Fruit fly (Drosophila melanogaster) whole organism, adult: ENCODE data around the gene CG31957.

Experiments used
- CG11617 ChIP-seq: fragments of 200-800 bp; sonication (Bioruptor generic); optimal IDR thresholded peaks from 2 replicates; lab custom pipeline; 2017; ENCODE audit warnings: mild to moderate bottlenecking, missing biosample characterization, missing genetic modification reagents, missing genetic modification characterization
- CG12768 ChIP-seq: fragments of 200-800 bp; sonication (Bioruptor generic); optimal IDR thresholded peaks from 2 replicates; lab custom pipeline; 2017; ENCODE audit warnings: missing biosample characterization, missing genetic modification characterization, mild to moderate bottlenecking, moderate library complexity, missing genetic modification reagents
- CG14711 ChIP-seq: fragments of 200-800 bp; sonication (Bioruptor generic); optimal IDR thresholded peaks from 2 replicates; lab custom pipeline; 2018; ENCODE audit warnings: missing biosample characterization, mild to moderate bottlenecking, missing genetic modification characterization, moderate library complexity
- CG1620 ChIP-seq: fragments of 200-800 bp; sonication (Bioruptor generic); optimal IDR thresholded peaks from 2 replicates; lab custom pipeline; 2016; ENCODE audit warnings: missing biosample characterization, missing genetic modification characterization
- CG33017 ChIP-seq: fragments of 200-800 bp; sonication (Bioruptor generic); optimal IDR thresholded peaks from 2 replicates; lab custom pipeline; 2018; ENCODE audit warnings: missing biosample characterization, mild to moderate bottlenecking, missing genetic modification characterization, moderate library complexity
- CG5204 ChIP-seq: fragments of 200-800 bp; sonication (Bioruptor generic); optimal IDR thresholded peaks from 2 replicates; lab custom pipeline; 2016; ENCODE audit warnings: missing biosample characterization, missing genetic modification characterization
- CG7045 ChIP-seq: fragments of 200-800 bp; sonication (Bioruptor generic); optimal IDR thresholded peaks from 2 replicates; lab custom pipeline; 2017; ENCODE audit warnings: missing biosample characterization, mild to moderate bottlenecking, missing genetic modification characterization
- CG7101 ChIP-seq: fragments of 200-800 bp; sonication (Bioruptor generic); optimal IDR thresholded peaks from 2 replicates; lab custom pipeline; 2018; ENCODE audit warnings: missing biosample characterization, mild to moderate bottlenecking, missing genetic modification characterization, moderate library complexity
- Clk ChIP-seq: fragments of 200-800 bp; sonication (Bioruptor generic); optimal IDR thresholded peaks from 2 replicates; lab custom pipeline; 2017; ENCODE audit warnings: missing biosample characterization, missing genetic modification characterization
- Crg-1 ChIP-seq: fragments of 200-800 bp; sonication (Bioruptor generic); optimal IDR thresholded peaks from 2 replicates; lab custom pipeline; 2016; ENCODE audit warnings: missing biosample characterization, missing genetic modification characterization
- Hr96 ChIP-seq: fragments of 200-800 bp; sonication (Bioruptor generic); optimal IDR thresholded peaks from 2 replicates; lab custom pipeline; 2016; ENCODE audit warnings: missing biosample characterization, missing genetic modification characterization
- Mnt ChIP-seq: fragments of 200-800 bp; sonication (Bioruptor generic); optimal IDR thresholded peaks from 2 replicates; lab custom pipeline; 2016; ENCODE audit warnings: missing biosample characterization, mild to moderate bottlenecking, missing genetic modification characterization
- bab1 ChIP-seq: fragments of 200-800 bp; sonication (Bioruptor generic); optimal IDR thresholded peaks from 3 replicates; lab custom pipeline; 2019; ENCODE audit warnings: missing biosample characterization, mild to moderate bottlenecking, missing genetic modification characterization, moderate library complexity
- cic ChIP-seq: fragments of 200-800 bp; sonication (Bioruptor generic); optimal IDR thresholded peaks from 2 replicates; lab custom pipeline; 2017; ENCODE audit warnings: missing biosample characterization, mild to moderate bottlenecking, missing genetic modification characterization, moderate library complexity
- cnc ChIP-seq, 2 experiments: fragments of >200 bp; optimal IDR thresholded peaks; 2 replicates each; lab custom pipeline; 2017
- kay ChIP-seq: fragments of 200-800 bp; sonication (Bioruptor generic); peaks from one replicate; lab custom pipeline; 2016; ENCODE audit warnings: missing biosample characterization, missing genetic modification characterization, borderline replicate concordance
- ovo ChIP-seq: fragments of 200-800 bp; sonication (Bioruptor generic); optimal IDR thresholded peaks from 2 replicates; lab custom pipeline; 2016; ENCODE audit warnings: missing biosample characterization, missing genetic modification characterization
- pad ChIP-seq: fragments of 200-800 bp; sonication (Bioruptor generic); optimal IDR thresholded peaks from 3 replicates; lab custom pipeline; 2017; ENCODE audit warnings: missing biosample characterization, missing genetic modification characterization, mild to moderate bottlenecking, moderate library complexity, missing genetic modification reagents
- tj ChIP-seq: fragments of 200-800 bp; sonication (Bioruptor generic); optimal IDR thresholded peaks from 3 replicates; lab custom pipeline; 2017; ENCODE audit warnings: missing biosample characterization, mild to moderate bottlenecking, missing genetic modification characterization, moderate library complexity
- toe ChIP-seq: fragments of 200-800 bp; sonication (Bioruptor generic); optimal IDR thresholded peaks from 2 replicates; lab custom pipeline; 2016; ENCODE audit warnings: missing biosample characterization, missing genetic modification characterization

The CG31957 gene

DNA sequence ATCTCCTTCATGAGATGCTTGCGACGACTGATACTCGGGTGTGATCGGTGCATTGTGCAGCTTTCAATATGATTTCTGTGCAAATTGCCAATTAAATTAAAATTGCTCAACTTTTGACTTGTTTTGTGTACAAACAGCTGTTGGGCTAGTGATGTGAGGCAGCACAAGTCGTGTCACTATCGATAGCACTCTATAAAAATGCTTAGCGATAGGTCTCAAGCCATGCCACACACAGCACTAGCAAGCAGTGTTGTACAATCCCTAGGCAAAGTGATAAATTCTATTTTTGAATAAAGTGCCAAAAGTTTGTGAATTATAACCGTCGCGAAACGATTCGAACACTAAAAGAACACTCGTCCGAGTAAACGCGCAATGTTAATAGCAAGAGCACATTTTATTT is at the start of gene CG31957:
CG31957 (minus strand) TSS at position 176 of the 400 bp plus-strand sequence.
- TF ChIP-seq pad (GFP tag; lab: Kevin White, UChicago): peak; percentile 35
- peak; percentile 13 for TF ChIP-seq CG12768 (GFP tag; lab: Kevin White, UChicago)
- peak; percentile 23 for TF ChIP-seq ovo (GFP tag; lab: Kevin White, UChicago)
- TF ChIP-seq kay: no peak
- TF ChIP-seq Hr96 (GFP tag; lab: Kevin White, UChicago): peak; percentile 61
- peak; percentile 38 for TF ChIP-seq CG14711 (tag; lab: Kevin White, UChicago)
- no peak for TF ChIP-seq cnc (optimal IDR thresholded peaks at IDR 0.05; lab: Kevin White, UChicago)
- no peak for TF ChIP-seq tj (GFP tag; lab: Kevin White, UChicago)
- TF ChIP-seq CG33017: peak; percentile 35
- peak; percentile 34 for TF ChIP-seq bab1 (GFP tag; lab: Kevin White, UChicago)
- TF ChIP-seq Crg-1 (GFP tag; lab: Kevin White, UChicago): peak; percentile 82
- TF ChIP-seq CG11617: no peak
- TF ChIP-seq cic (GFP tag; lab: Kevin White, UChicago): no peak
- TF ChIP-seq Mnt (GFP tag; lab: Kevin White, UChicago): peak; percentile 73
- peak; percentile 69 for TF ChIP-seq CG7101 (tag; lab: Kevin White, UChicago)
- TF ChIP-seq Clk: no peak
- peak; percentile 74 for TF ChIP-seq toe
- TF ChIP-seq CG1620 (GFP tag; lab: Kevin White, UChicago): peak; percentile 77
- no peak for TF ChIP-seq CG7045
- no peak for TF ChIP-seq CG5204 (GFP tag; lab: Kevin White, UChicago)

DNA sequence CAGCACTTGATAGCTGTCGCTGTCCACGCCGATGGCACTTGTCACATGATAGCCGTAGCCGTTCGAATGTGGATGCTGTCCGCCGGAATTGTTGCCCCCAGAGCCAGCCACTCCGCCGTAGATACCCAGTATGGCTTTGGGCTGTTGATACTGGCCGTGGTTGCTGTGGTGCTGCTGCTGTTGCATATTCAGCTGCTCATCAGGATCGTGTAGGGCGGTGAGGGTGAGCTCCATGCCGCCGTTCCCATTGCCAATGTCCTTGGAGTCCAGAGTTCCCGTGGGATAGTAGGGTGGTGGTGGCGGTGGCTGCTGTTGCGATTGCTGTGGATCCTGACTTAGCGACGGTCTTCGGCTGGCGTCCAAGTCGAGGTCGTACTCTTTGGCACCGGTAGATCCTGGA is 44.6 kb upstream of the CG31957 start:
- no peak for TF ChIP-seq CG7101 (tag; lab: Kevin White, UChicago)
- no peak for TF ChIP-seq CG33017
- no peak for TF ChIP-seq CG7045
- no peak for TF ChIP-seq CG14711 (tag; lab: Kevin White, UChicago)
- no peak for TF ChIP-seq Mnt (GFP tag; lab: Kevin White, UChicago)
- no peak for TF ChIP-seq toe
- TF ChIP-seq Crg-1 (GFP tag; lab: Kevin White, UChicago): no peak
- TF ChIP-seq CG11617: no peak
- no peak for TF ChIP-seq Hr96 (GFP tag; lab: Kevin White, UChicago)

DNA sequence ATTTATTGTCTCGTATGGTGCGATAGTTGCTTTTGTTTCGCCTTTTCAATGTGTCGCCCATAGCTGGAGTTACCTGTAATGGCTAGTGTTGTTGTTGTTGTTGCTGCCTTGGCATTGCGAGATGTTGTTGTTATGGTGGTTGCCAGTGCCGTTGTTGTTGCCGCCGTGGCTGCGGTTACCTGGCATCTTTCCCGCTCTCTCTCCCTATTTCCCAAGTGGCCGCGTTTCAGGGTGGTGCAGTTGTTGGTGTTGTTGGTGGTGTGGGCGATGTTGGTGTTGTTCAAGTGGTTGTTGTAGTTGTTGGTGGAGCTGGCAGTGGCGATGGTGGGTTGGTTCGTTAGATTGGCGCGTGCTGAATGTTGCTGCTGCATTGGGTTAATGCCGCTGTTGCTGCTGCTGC is 42.4 kb upstream of the CG31957 start:
- no peak for TF ChIP-seq pad (GFP tag; lab: Kevin White, UChicago)
- TF ChIP-seq tj (GFP tag; lab: Kevin White, UChicago): no peak
- TF ChIP-seq Clk: no peak
- TF ChIP-seq CG5204 (GFP tag; lab: Kevin White, UChicago): no peak
- no peak for TF ChIP-seq CG14711 (tag; lab: Kevin White, UChicago)
- no peak for TF ChIP-seq toe
- TF ChIP-seq kay: no peak
- no peak for TF ChIP-seq Hr96 (GFP tag; lab: Kevin White, UChicago)

DNA sequence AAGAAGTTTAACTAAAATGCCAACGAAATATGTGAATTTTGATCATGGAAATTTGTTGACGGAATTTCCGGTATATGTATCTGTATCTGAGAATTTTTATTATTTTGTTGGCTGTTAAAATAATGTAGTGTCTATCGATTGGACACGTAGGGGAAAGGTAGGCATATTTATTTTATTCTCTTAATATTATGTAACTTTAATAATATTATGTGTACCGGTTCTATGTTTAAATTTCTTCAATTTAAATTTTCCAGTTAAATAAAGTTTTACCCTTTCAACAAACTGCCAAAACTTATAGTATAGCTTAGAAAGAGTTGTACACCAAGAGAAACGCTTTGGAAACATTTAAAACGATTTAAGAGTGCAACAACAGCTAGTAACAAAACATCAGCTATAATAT is 41.9 kb upstream of the CG31957 start, which contains the start of gene Fpgs2:
Fpgs2 (minus strand) TSS at position 101 of the 400 bp plus-strand sequence.
- no peak for TF ChIP-seq CG14711 (tag; lab: Kevin White, UChicago)
- TF ChIP-seq bab1 (GFP tag; lab: Kevin White, UChicago): no peak
- TF ChIP-seq cic (GFP tag; lab: Kevin White, UChicago): no peak
- TF ChIP-seq Clk: no peak
- TF ChIP-seq pad (GFP tag; lab: Kevin White, UChicago): no peak
- TF ChIP-seq Mnt (GFP tag; lab: Kevin White, UChicago): no peak
- TF ChIP-seq Crg-1 (GFP tag; lab: Kevin White, UChicago): no peak
- no peak for TF ChIP-seq kay
- no peak for TF ChIP-seq cnc (optimal IDR thresholded peaks at IDR 0.05; lab: Kevin White, UChicago)
- no peak for TF ChIP-seq Hr96 (GFP tag; lab: Kevin White, UChicago)
- no peak for TF ChIP-seq CG5204 (GFP tag; lab: Kevin White, UChicago)
- TF ChIP-seq CG11617: no peak
- no peak for TF ChIP-seq CG7045
- TF ChIP-seq CG1620 (GFP tag; lab: Kevin White, UChicago): no peak
- no peak for TF ChIP-seq tj (GFP tag; lab: Kevin White, UChicago)

DNA sequence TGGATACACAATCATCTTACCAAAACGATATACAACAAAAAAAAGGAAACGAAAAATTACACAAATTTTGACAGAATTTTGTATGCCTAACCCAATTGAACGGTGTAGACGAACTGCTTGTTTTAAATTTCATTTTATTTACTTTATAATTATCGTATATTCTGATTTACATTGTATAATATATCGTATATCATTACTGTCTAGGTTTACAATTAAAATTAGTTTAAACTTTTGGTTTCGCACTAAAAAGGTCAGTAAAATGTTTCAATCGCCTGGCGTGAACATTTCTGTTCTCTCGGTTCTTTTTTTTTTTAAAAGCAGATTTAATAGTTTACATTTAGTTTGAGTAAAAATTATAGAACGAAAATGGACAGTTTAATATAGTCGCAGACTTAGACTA is 30.5 kb upstream of the CG31957 start, which contains the start of gene capu:
capu (minus strand) TSS at position 101 of the 400 bp plus-strand sequence.
- TF ChIP-seq CG5204 (GFP tag; lab: Kevin White, UChicago) (no peak), toe (no peak), CG1620 (GFP tag; lab: Kevin White, UChicago) (no peak), cic (GFP tag; lab: Kevin White, UChicago) (no peak), CG7101 (tag; lab: Kevin White, UChicago) (no peak), tj (GFP tag; lab: Kevin White, UChicago) (no peak), ovo (GFP tag; lab: Kevin White, UChicago) (no peak)

DNA sequence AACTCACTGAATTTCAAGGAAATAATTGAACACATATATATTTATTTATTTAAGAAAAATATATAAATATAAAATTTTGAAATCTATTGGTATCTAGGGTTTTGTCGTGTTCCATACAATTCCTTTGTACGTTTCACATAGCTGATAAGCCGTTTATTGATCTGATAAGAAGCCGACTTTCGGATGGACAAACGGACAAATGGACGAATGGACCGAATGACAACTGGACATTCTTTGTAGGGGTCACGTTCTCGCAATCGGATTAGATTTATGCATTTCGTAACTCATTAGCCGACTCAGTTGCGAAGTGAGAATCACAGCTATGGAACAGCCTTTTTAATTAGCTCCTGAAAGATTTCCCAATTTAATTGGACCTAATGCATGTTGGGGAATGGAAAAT is 25.3 kb upstream of the CG31957 start:
- TF ChIP-seq Clk (no peak), CG1620 (GFP tag; lab: Kevin White, UChicago) (no peak), CG12768 (GFP tag; lab: Kevin White, UChicago) (no peak), tj (GFP tag; lab: Kevin White, UChicago) (no peak), cnc (optimal IDR thresholded peaks at IDR 0.05; lab: Kevin White, UChicago) (no peak), toe (no peak), ovo (GFP tag; lab: Kevin White, UChicago) (no peak), CG33017 (no peak), CG5204 (GFP tag; lab: Kevin White, UChicago) (no peak), Mnt (GFP tag; lab: Kevin White, UChicago) (no peak), CG7045 (no peak)

DNA sequence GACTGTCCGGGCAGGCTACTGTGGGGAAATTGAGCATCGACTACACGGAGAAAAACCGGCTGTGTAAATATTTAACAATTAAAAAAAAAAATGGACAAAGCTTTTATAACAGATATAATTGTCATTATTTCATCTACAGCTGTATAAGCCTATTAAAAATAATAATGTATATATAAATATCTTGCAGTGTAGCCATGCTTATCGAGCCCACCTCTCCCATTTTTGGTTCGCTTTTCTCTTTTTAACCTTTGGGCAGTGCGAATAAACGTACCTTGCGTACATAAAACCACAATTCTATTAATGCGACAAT is 24.5 kb upstream of the CG31957 start:
- TF ChIP-seq ovo (GFP tag; lab: Kevin White, UChicago): no peak
- peak; percentile 55 for TF ChIP-seq Hr96 (GFP tag; lab: Kevin White, UChicago)
- TF ChIP-seq tj (GFP tag; lab: Kevin White, UChicago): peak; percentile 31
- TF ChIP-seq Mnt (GFP tag; lab: Kevin White, UChicago): no peak
- peak; percentile 68 for TF ChIP-seq CG7101 (tag; lab: Kevin White, UChicago)
- TF ChIP-seq cnc (optimal IDR thresholded peaks at IDR 0.05; lab: Kevin White, UChicago): no peak
- TF ChIP-seq toe: peak; percentile 45
- TF ChIP-seq pad (GFP tag; lab: Kevin White, UChicago): peak; percentile 38
- peak; percentile 47 for TF ChIP-seq CG5204 (GFP tag; lab: Kevin White, UChicago)
- no peak for TF ChIP-seq Crg-1 (GFP tag; lab: Kevin White, UChicago)
- TF ChIP-seq CG7045: peak; percentile 82
- TF ChIP-seq CG12768 (GFP tag; lab: Kevin White, UChicago): peak; percentile 74
- no peak for TF ChIP-seq cic (GFP tag; lab: Kevin White, UChicago)
- TF ChIP-seq CG1620 (GFP tag; lab: Kevin White, UChicago): peak; percentile 2
- peak; percentile 78 for TF ChIP-seq CG14711 (tag; lab: Kevin White, UChicago)
- TF ChIP-seq bab1 (GFP tag; lab: Kevin White, UChicago): no peak
- TF ChIP-seq Clk: peak; percentile 55
- TF ChIP-seq CG11617: peak; percentile 53
- peak; percentile 17 for TF ChIP-seq kay
- TF ChIP-seq CG33017: peak; percentile 71
